Worm (Caenorhabditis elegans): ENCODE measurements around the gene nrf-6.

ce11 chrII:8050477-8050876 lies 18.0 kb upstream of the nrf-6 start, which contains the start of gene mtre-1:
- TF ChIP-seq blmp-1 (tag; optimal IDR thresholded peaks at IDR 0.05), result no peak
- no peak for TF ChIP-seq tbx-8 (GFP tag; optimal IDR thresholded peaks at IDR 0.05)
- no peak for TF ChIP-seq nhr-237 (tag; optimal IDR thresholded peaks at IDR 0.05)
- TF ChIP-seq lsy-2 (tag; optimal IDR thresholded peaks at IDR 0.05), result no peak
- no peak for TF ChIP-seq zip-8 (tag; optimal IDR thresholded peaks at IDR 0.05)
- TF ChIP-seq sem-2 (GFP tag; optimal IDR thresholded peaks at IDR 0.05), result no peak
- no peak for TF ChIP-seq snpc-4 (tag; optimal IDR thresholded peaks at IDR 0.05)
- TF ChIP-seq ztf-11 (tag; optimal IDR thresholded peaks at IDR 0.05), result no peak

All from whole organism, mixed stage, embryonic.